Worm (Caenorhabditis elegans): ENCODE data around the gene nipa-1.

- no peak for TF ChIP-seq ama-1 (optimal IDR thresholded peaks at IDR 0.05)
- TF ChIP-seq ama-1 (GFP tag; optimal IDR thresholded peaks at IDR 0.05): no peak
- TF ChIP-seq cebp-1 (GFP tag; IDR thresholded peaks at IDR 0.05): no peak
- TF ChIP-seq cebp-1 (tag; optimal IDR thresholded peaks at IDR 0.05): no peak
Measured at ce11 chrIII:3129036-3129435, 2.1 kb upstream of the nipa-1 start, which contains the start of gene Y53G8B.1.
